Fruit fly (Drosophila melanogaster) whole organism, larva: ENCODE results near the gene svp.

Experiments used
- noc ChIP-seq: fragments of 200-800 bp; sonication (Bioruptor generic); optimal IDR thresholded peaks from 3 replicates; lab custom pipeline; 2019; ENCODE audit warnings: missing biosample characterization, mild to moderate bottlenecking, missing genetic modification characterization, moderate library complexity

svp gene

DNA sequence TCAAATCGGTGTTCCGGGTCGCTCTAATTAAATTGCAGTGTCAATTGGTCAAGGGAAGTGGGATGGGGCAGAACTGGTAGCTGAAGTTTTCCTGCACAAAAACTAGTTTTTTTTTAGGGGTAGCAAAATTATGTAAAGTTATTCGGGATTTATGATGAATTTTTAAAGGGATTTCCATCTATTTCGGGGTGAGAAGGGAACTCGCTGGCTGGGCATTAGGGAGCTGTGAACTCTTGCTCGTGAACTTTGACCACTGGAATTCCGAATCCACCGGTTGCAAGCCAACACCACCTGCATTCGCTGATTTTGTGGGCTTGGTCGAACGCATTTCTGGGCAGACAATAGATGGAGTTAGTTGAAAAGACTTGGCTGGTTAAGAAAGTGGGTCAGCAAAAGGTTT is 33.3 kb downstream of the svp start:
- TF ChIP-seq noc (tag; lab: Kevin White, UChicago): no peak

dm6 chr3R:12297261-12297660 is 38.7 kb downstream of the svp start:
- TF ChIP-seq noc (tag; lab: Kevin White, UChicago): no peak

DNA sequence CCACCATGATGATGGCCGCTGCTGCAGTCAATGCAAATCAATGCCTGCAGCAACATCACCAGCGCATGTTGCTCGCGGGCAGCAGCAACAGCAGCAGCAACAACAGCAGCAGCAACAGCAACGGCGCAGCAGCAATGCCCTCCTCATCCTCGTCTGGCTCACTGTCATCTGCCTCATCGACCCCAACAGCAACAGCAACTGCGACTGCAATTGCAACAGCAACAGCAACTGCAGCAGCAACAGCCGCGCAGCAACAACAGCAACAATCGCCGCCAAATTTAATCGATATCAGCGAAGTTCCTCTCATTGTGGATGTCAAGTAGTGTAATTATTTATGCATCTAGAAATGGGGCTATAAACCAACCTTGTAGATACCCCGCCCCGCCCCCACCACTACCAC is 43.0 kb downstream of the svp start:
- no peak for TF ChIP-seq noc (tag; lab: Kevin White, UChicago)

dm6 chr3R:12302915-12303314 is 44.4 kb downstream of the svp start:
- TF ChIP-seq noc (tag; lab: Kevin White, UChicago): no peak

- no peak for TF ChIP-seq noc (tag; lab: Kevin White, UChicago)
Measured at dm6 chr3R:12307569-12307968, 49.0 kb downstream of the svp start.

dm6 chr3R:12311053-12311452 is 52.5 kb downstream of the svp start, which contains the start of gene CG4066:
CG4066 (plus strand) TSS chr3R:12311353.
- TF ChIP-seq noc (tag; lab: Kevin White, UChicago): no peak

DNA sequence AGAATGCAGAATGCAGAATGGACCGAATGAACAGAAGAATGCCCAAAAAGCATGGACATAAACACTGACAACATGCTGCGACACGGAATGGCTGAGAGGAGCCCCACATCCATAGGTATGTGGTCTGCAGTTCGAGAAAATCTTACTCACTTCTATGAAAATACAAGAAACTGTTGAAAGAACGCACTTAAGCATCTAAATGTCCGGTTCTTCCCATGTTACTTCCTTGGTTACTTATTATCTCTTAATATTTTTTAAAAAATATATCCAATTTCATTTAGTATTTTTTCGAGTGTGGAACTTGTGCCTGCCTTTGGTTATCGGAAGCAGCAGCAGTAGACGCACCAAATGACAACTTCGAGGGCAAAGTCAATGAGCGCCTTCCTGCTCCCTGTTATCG is 55.7 kb downstream of the svp start:
- no peak for TF ChIP-seq noc (tag; lab: Kevin White, UChicago)

- no peak for TF ChIP-seq noc (tag; lab: Kevin White, UChicago)
Measured at dm6 chr3R:12315455-12315854, 56.9 kb downstream of the svp start.

DNA sequence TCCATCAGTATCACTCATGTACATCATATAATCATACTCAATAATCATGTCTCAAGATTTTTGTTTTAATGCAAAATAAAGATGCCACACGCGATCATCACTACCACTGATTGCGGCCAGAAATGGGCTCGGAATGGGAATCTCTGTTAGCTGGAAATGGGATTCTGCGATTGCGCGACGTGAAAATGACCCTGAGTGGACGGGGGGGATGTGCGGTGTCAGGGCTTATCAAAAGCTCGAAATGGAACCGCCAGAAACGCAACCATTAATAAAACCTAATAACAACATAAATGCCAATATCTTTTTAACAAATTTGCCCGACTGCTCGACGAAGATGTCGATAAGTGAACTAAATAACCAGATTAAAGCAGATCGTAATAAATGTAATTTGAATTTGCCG is 57.9 kb downstream of the svp start:
- TF ChIP-seq noc (tag; lab: Kevin White, UChicago): no peak

dm6 chr3R:12317325-12317724 is 58.8 kb downstream of the svp start:
- no peak for TF ChIP-seq noc (tag; lab: Kevin White, UChicago)

DNA sequence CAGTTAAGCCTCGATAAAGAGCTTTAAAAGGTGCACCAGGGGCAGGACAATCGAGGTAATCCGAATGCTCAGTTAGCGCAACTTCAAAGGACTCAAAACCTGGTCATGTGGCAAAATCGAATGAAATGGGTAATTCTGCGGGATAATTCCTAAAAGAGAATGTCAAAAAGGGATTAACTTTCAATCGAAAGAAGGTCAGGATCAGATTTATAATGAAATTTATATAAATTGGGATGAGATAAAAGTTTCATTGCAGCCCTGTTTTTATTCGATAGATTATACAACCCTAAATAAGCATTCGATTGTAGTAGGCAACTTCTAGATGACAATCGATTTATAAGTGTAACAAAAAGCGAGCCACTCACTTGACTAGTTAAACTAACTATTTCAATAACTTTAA is 64.7 kb downstream of the svp start, which contains the start of gene CG10013:
TSS of gene CG10013 (plus strand) at position 301 of the 400 bp plus-strand sequence.
- TF ChIP-seq noc (tag; lab: Kevin White, UChicago): no peak

DNA sequence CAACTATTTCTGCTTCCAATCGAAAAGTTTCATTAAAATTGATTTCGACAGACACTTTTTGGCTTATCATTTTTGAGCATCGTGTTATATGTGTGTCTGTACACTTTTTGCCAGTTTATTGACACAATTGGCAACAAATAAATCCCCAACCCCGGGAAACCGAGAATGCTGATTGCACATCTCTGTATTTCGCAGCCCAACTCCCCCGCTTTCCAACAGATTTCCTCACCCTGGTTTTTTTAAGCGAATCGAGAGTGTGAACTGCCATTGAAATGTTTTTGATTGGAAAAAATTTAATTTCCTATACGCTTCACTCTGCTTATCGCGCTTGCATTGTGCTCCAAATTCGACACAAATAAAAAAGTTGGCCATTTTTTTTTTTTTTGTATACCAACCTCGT is 68.3 kb downstream of the svp start:
- TF ChIP-seq noc (tag; lab: Kevin White, UChicago): no peak

dm6 chr3R:12329827-12330226 is 71.3 kb downstream of the svp start:
- no peak for TF ChIP-seq noc (tag; lab: Kevin White, UChicago)

dm6 chr3R:12341374-12341773 is 82.8 kb downstream of the svp start, which contains the start of gene Sgsf:
Sgsf (plus strand) TSS chr3R:12341674.
- no peak for TF ChIP-seq noc (tag; lab: Kevin White, UChicago)

DNA sequence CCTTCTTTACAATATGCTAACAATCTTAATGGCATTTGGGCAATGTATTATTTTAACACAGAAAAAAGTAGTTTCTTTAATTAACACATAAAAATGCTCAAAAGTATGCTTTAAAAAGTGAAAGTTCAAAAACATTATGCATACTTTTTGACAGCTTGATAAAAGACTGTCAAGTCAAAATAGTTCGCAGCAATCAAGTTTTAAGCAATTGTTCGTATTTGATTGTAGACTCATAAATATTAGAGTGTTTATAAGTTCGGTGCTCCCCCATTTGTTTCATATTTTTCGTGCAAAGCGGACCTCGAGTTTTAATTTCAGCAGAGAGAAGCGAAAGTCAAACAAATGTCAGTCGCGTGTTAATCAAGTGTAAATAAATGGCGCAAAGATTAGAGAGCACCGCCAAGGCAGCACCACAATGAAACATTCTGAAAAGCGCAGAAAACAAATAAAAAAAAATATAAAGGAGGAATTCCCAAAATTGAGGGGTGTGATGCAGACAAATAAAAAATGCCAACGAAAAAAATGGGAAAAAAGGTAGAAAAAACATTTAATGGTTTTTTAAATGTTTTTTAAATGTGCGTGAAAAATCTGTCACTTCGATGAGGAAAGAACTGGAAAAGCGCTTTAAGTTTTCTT is 86.5 kb downstream of the svp start:
- TF ChIP-seq noc (tag; lab: Kevin White, UChicago): no peak

DNA sequence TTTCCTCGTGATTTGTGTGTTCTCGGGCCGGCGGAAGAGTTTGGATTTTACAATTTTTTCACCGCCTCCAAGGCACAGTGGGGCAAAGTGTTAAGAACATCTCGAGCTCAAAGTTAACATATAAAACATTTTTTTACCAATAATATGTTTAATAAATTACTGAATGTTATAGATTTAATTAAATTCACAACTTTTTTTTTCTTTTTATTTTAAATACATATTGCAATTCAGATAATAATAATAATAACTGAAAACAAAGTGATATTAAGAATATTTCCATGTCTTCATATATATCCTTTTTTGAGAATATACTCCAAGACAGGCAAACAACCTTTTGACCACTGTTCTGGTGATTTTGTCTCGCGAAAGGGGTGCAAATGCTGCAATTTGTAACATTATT is 87.5 kb downstream of the svp start:
- no peak for TF ChIP-seq noc (tag; lab: Kevin White, UChicago)

DNA sequence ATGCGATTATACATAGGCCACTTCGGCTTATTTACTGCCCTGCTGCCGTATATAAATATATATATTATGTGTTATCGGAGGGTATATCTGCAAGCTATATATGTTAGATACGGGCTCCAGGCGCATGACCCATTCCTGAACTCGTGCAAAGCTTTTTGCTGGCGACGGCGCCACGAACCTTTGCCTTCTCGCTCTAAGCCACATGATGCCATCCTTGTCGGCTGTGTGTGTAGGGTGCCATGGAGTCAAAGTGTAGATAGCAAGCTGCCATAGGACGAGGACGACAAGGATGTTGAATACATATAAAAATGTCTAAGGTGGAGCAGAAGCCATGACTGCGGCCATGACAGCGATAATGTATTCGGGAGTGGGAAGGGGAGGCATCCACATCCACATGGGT is 89.1 kb downstream of the svp start:
- no peak for TF ChIP-seq noc (tag; lab: Kevin White, UChicago)

DNA sequence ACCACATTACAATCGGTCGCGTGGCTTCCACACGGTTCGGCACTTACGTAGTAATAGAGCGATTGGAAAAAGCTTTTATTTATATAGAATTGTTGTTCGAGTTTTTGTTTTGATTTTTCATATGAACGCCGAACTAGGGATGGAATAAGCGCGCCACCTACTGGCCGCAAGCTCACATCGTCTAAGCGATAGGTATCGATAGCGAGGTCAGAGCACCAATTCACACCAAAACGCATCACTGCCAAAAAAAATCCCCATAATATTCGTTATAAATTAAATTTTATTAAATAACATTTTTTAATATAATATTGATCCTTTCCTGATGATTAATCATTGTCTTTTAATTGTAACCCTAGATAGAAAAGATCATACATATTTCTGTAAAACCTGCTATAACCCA is 92.0 kb downstream of the svp start, which contains the start of gene CG10038:
TSS of gene CG10038 (minus strand) at position 148 of the 400 bp plus-strand sequence.
- TF ChIP-seq noc (tag; lab: Kevin White, UChicago): no peak
